Worm (Caenorhabditis elegans): Measurements from ENCODE around the gene snu-66.
A peak's percentile ranks its signal among the peaks of the same experiment; 100 is the strongest.

The snu-66 gene

ce11 chrV:7587637-7588036 is 12.2 kb upstream of the snu-66 start, which contains the start of the genes F19F10.11 and C50E3.5:
TSS of gene F19F10.11 (minus strand) at chrV:7587704.
TSS of gene C50E3.5 (plus strand) at chrV:7587996.
- TF ChIP-seq W03F9.2 (tag; optimal IDR thresholded peaks at IDR 0.05) (peak; percentile 64), dao-5 (tag; optimal IDR thresholded peaks at IDR 0.05) (no peak), him-1 (tag; optimal IDR thresholded peaks at IDR 0.05) (no peak)

ce11 chrV:7580378-7580777 is 4.9 kb upstream of the snu-66 start, which contains the start of gene ets-6:
TSS of gene ets-6 (minus strand) at chrV:7580546.
- TF ChIP-seq him-1 (tag; optimal IDR thresholded peaks at IDR 0.05) (no peak), W03F9.2 (tag; optimal IDR thresholded peaks at IDR 0.05) (peak; percentile 28)

- TF ChIP-seq dao-5 (tag; optimal IDR thresholded peaks at IDR 0.05): no peak
- TF ChIP-seq W03F9.2 (tag; optimal IDR thresholded peaks at IDR 0.05): no peak
- no peak for TF ChIP-seq him-1 (tag; optimal IDR thresholded peaks at IDR 0.05)
Observed at ce11 chrV:7570955-7571354, 4.5 kb downstream of the snu-66 start, which contains the start of gene F19F10.14. TSS of gene F19F10.14 (minus strand) at chrV:7571055.

- TF ChIP-seq him-1 (tag; optimal IDR thresholded peaks at IDR 0.05) (no peak), W03F9.2 (tag; optimal IDR thresholded peaks at IDR 0.05) (no peak), dao-5 (tag; optimal IDR thresholded peaks at IDR 0.05) (no peak)
Observed at ce11 chrV:7570290-7570689, 5.2 kb downstream of the snu-66 start, which contains the start of gene clec-212. TSS of gene clec-212 (minus strand) at chrV:7570390.

ce11 chrV:7562947-7563346 is 12.5 kb downstream of the snu-66 start, which contains the start of gene F19F10.1:
TSS of gene F19F10.1 (plus strand) at chrV:7563247.
- TF ChIP-seq dao-5 (tag; optimal IDR thresholded peaks at IDR 0.05): no peak
- TF ChIP-seq W03F9.2 (tag; optimal IDR thresholded peaks at IDR 0.05): no peak
- no peak for TF ChIP-seq him-1 (tag; optimal IDR thresholded peaks at IDR 0.05)

- no peak for TF ChIP-seq him-1 (tag; optimal IDR thresholded peaks at IDR 0.05)
- no peak for TF ChIP-seq dao-5 (tag; optimal IDR thresholded peaks at IDR 0.05)
- no peak for TF ChIP-seq W03F9.2 (tag; optimal IDR thresholded peaks at IDR 0.05)
Observed at ce11 chrV:7558693-7559092, 16.8 kb downstream of the snu-66 start, which contains the start of gene ets-7. TSS of gene ets-7 (minus strand) at chrV:7558793.

ce11 chrV:7555875-7556274 is 19.6 kb downstream of the snu-66 start:
- TF ChIP-seq dao-5 (tag; optimal IDR thresholded peaks at IDR 0.05): no peak
- no peak for TF ChIP-seq W03F9.2 (tag; optimal IDR thresholded peaks at IDR 0.05)
- no peak for TF ChIP-seq him-1 (tag; optimal IDR thresholded peaks at IDR 0.05)

ce11 chrV:7553873-7554362 is 21.6 kb downstream of the snu-66 start, which contains the start of gene ttr-10:
TSS of gene ttr-10 (minus strand) at chrV:7553923.
- TF ChIP-seq dao-5 (tag; optimal IDR thresholded peaks at IDR 0.05) (no peak), him-1 (tag; optimal IDR thresholded peaks at IDR 0.05) (no peak), W03F9.2 (tag; optimal IDR thresholded peaks at IDR 0.05) (no peak)

- TF ChIP-seq W03F9.2 (tag; optimal IDR thresholded peaks at IDR 0.05) (no peak), dao-5 (tag; optimal IDR thresholded peaks at IDR 0.05) (no peak), him-1 (tag; optimal IDR thresholded peaks at IDR 0.05) (no peak)
Observed at ce11 chrV:7551821-7552220, 23.6 kb downstream of the snu-66 start, which contains the start of gene F19F10.3. TSS of gene F19F10.3 (plus strand) at chrV:7552121.

ce11 chrV:7548017-7548416 is 27.5 kb downstream of the snu-66 start:
- no peak for TF ChIP-seq dao-5 (tag; optimal IDR thresholded peaks at IDR 0.05)

- TF ChIP-seq W03F9.2 (tag; optimal IDR thresholded peaks at IDR 0.05) (no peak), dao-5 (tag; optimal IDR thresholded peaks at IDR 0.05) (no peak), him-1 (tag; optimal IDR thresholded peaks at IDR 0.05) (no peak)
Observed at ce11 chrV:7547479-7547878, 28.0 kb downstream of the snu-66 start, which contains the start of gene ftn-1. TSS of gene ftn-1 (minus strand) at chrV:7547579.

- TF ChIP-seq W03F9.2 (tag; optimal IDR thresholded peaks at IDR 0.05) (no peak), dao-5 (tag; optimal IDR thresholded peaks at IDR 0.05) (no peak), him-1 (tag; optimal IDR thresholded peaks at IDR 0.05) (no peak)
Observed at ce11 chrV:7545187-7545586, 30.3 kb downstream of the snu-66 start, which contains the start of the genes C54F6.19 and nhx-3. TSS of gene C54F6.19 (plus strand) at chrV:7545487. TSS of gene nhx-3 (minus strand) at chrV:7545523.

- TF ChIP-seq dao-5 (tag; optimal IDR thresholded peaks at IDR 0.05) (no peak), him-1 (tag; optimal IDR thresholded peaks at IDR 0.05) (no peak), W03F9.2 (tag; optimal IDR thresholded peaks at IDR 0.05) (no peak)
Observed at ce11 chrV:7543728-7544127, 31.7 kb downstream of the snu-66 start.

ce11 chrV:7539015-7539414 is 36.5 kb downstream of the snu-66 start, which contains the start of gene srh-268:
TSS of gene srh-268 (plus strand) at chrV:7539315.
- TF ChIP-seq W03F9.2 (tag; optimal IDR thresholded peaks at IDR 0.05) (no peak), dao-5 (tag; optimal IDR thresholded peaks at IDR 0.05) (no peak), him-1 (tag; optimal IDR thresholded peaks at IDR 0.05) (no peak)

- no peak for TF ChIP-seq dao-5 (tag; optimal IDR thresholded peaks at IDR 0.05)
- no peak for TF ChIP-seq W03F9.2 (tag; optimal IDR thresholded peaks at IDR 0.05)
- TF ChIP-seq him-1 (tag; optimal IDR thresholded peaks at IDR 0.05): no peak
Observed at ce11 chrV:7538018-7538417, 37.5 kb downstream of the snu-66 start, which contains the start of gene C54F6.12. TSS of gene C54F6.12 (minus strand) at chrV:7538118.

Data from whole organism, L4/young adult.